Worm (Caenorhabditis elegans): ENCODE results near the gene F42C5.9.

ce11 chrIV:7342144-7342543 is 25.2 kb upstream of the F42C5.9 start:
- TF ChIP-seq ceh-39 (tag; optimal IDR thresholded peaks at IDR 0.05) (no peak), lin-32 (GFP tag; optimal IDR thresholded peaks at IDR 0.05) (no peak), ztf-11 (tag; optimal IDR thresholded peaks at IDR 0.05) (no peak), blmp-1 (tag; optimal IDR thresholded peaks at IDR 0.05) (no peak)

All from whole organism, mixed stage, embryonic.